Fruit fly (Drosophila melanogaster): ENCODE measurements around the gene CG42346.
"Not testable (repeated sequence)": the region's sequence is repeated elsewhere in the genome, so short reads cannot be mapped to it uniquely, and the experiment has no call there.

Gene CG42346

DNA sequence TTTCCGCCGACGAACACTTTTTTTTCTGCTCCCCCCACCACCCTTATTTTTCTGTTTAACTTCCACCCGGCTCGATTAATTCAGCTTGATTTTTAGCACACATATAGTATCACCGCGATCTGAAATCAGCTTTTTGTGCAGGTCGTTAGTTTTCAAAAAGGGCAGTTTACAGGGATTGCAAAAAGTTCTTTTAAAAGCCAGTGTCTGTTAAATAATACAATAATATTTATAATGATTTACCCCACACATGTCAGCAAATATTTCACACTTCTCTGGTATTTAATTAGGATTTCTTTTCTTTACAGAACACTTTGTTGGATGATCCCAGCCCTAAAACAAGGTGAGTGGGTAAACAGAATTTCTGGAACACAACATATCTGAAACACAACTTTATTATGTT lies at the start of gene CG42346:
CG42346 (plus strand) TSS at position 301 of the 400 bp plus-strand sequence.
- no peak for TF ChIP-seq ttk (optimal IDR thresholded peaks at IDR 0.05)
- TF ChIP-seq insv (optimal IDR thresholded peaks at IDR 0.05) = no peak
- no peak for TF ChIP-seq psq (optimal IDR thresholded peaks at IDR 0.05)
- TF ChIP-seq Sin3A (optimal IDR thresholded peaks at IDR 0.05) = no peak
- TF ChIP-seq Myc (optimal IDR thresholded peaks at IDR 0.05) = no peak
- TF ChIP-seq h (optimal IDR thresholded peaks at IDR 0.05) = no peak

dm6 chrX:22796073-22796472 lies 36.1 kb upstream of the CG42346 start:
- TF ChIP-seq h (optimal IDR thresholded peaks at IDR 0.05) (no peak), Myc (optimal IDR thresholded peaks at IDR 0.05) (no peak), ttk (optimal IDR thresholded peaks at IDR 0.05) (no peak), psq (optimal IDR thresholded peaks at IDR 0.05) (no peak), insv (optimal IDR thresholded peaks at IDR 0.05) (no peak)

DNA sequence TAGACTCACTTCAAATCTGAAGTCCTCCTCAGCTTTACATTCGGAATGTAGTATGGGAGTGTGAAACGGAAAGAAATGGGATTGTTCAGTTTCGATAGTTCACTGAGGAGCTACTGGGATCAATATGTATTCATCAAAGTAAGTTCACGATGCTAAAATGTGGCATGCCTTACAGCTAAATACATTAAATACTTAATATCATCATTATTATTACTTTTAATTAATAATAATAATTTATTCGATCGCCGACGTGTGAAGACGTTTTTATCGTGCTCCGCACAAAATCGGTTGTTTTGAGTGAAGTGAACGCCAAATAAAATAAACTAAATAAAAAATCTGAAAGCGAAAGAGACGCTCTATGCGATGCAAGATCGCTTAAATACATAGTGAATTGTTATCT lies 20.4 kb upstream of the CG42346 start, which contains the start of gene CG12446:
CG12446 (minus strand) TSS at position 101 of the 400 bp plus-strand sequence.
- not testable (repeated sequence) for TF ChIP-seq ttk, psq, h (optimal IDR thresholded peaks at IDR 0.05)

DNA sequence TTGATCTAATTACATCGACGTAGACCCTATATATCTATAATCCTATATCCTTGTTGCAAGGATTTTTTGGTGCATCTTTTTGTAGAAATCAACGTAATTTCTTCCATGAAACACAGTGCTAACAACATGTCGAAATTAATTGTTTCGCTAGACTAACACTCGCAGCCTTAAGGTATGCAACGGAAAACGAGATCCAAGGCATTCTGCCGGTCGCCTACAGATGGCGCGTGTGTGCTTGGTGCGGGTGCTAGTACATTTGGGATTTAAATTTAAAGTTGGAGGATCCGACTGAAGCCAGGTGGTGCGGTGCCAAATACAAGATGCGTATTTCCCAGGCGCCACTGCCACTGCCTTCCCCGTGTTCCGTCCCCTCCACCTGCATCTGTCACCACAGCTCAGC lies 7.5 kb upstream of the CG42346 start:
- TF ChIP-seq h (optimal IDR thresholded peaks at IDR 0.05) (no peak), Sin3A (optimal IDR thresholded peaks at IDR 0.05) (no peak), psq (optimal IDR thresholded peaks at IDR 0.05) (no peak), insv (optimal IDR thresholded peaks at IDR 0.05) (no peak), Myc (optimal IDR thresholded peaks at IDR 0.05) (no peak), ttk (optimal IDR thresholded peaks at IDR 0.05) (no peak)

dm6 chrX:22830509-22830908 lies 1.7 kb upstream of the CG42346 start:
- TF ChIP-seq psq (optimal IDR thresholded peaks at IDR 0.05) (no peak), insv (optimal IDR thresholded peaks at IDR 0.05) (no peak), Sin3A (optimal IDR thresholded peaks at IDR 0.05) (no peak), h (optimal IDR thresholded peaks at IDR 0.05) (no peak), Myc (optimal IDR thresholded peaks at IDR 0.05) (no peak), ttk (optimal IDR thresholded peaks at IDR 0.05) (no peak)

dm6 chrX:22833534-22833933 lies 1.3 kb downstream of the CG42346 start:
- TF ChIP-seq psq (optimal IDR thresholded peaks at IDR 0.05) (no peak), Myc (optimal IDR thresholded peaks at IDR 0.05) (no peak)

DNA sequence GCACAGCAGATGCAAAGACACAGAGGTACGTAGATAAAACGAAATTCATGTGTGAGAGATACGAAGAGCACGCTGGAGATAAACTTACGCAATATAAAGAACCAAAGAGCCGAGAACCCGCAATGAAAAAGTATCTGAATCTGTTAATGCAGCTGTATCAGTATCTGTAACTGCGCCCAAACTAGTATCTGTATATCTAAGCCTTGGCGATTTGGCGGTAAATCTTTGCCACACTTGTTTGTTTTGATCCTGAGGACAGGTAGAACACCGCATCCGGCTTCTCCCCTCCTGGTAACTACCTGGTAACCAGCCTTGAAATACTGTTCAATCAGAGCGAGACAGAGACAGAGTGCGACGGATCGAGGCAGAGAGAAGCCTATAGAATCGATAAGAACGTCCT lies 4.2 kb downstream of the CG42346 start:
- TF ChIP-seq Sin3A (optimal IDR thresholded peaks at IDR 0.05) (no peak), Myc (optimal IDR thresholded peaks at IDR 0.05) (no peak), h (optimal IDR thresholded peaks at IDR 0.05) (no peak), ttk (optimal IDR thresholded peaks at IDR 0.05) (no peak), insv (optimal IDR thresholded peaks at IDR 0.05) (no peak), psq (optimal IDR thresholded peaks at IDR 0.05) (no peak)

dm6 chrX:22837338-22837737 lies 5.1 kb downstream of the CG42346 start:
- no peak for TF ChIP-seq Myc (optimal IDR thresholded peaks at IDR 0.05)
- TF ChIP-seq h (optimal IDR thresholded peaks at IDR 0.05) = no peak
- TF ChIP-seq insv (optimal IDR thresholded peaks at IDR 0.05) = no peak
- no peak for TF ChIP-seq psq (optimal IDR thresholded peaks at IDR 0.05)
- no peak for TF ChIP-seq ttk (optimal IDR thresholded peaks at IDR 0.05)
- TF ChIP-seq Sin3A (optimal IDR thresholded peaks at IDR 0.05) = no peak

dm6 chrX:22838405-22838804 lies 6.2 kb downstream of the CG42346 start:
- TF ChIP-seq h (optimal IDR thresholded peaks at IDR 0.05) = no peak
- no peak for TF ChIP-seq Sin3A (optimal IDR thresholded peaks at IDR 0.05)
- TF ChIP-seq Myc (optimal IDR thresholded peaks at IDR 0.05) = no peak
- no peak for TF ChIP-seq insv (optimal IDR thresholded peaks at IDR 0.05)
- TF ChIP-seq ttk (optimal IDR thresholded peaks at IDR 0.05) = no peak
- no peak for TF ChIP-seq psq (optimal IDR thresholded peaks at IDR 0.05)

- TF ChIP-seq h (optimal IDR thresholded peaks at IDR 0.05) (no peak), ttk (optimal IDR thresholded peaks at IDR 0.05) (no peak), psq (optimal IDR thresholded peaks at IDR 0.05) (no peak), Myc (optimal IDR thresholded peaks at IDR 0.05) (no peak), Sin3A (optimal IDR thresholded peaks at IDR 0.05) (no peak), insv (optimal IDR thresholded peaks at IDR 0.05) (no peak)
Measured at dm6 chrX:22846393-22846792, 14.2 kb downstream of the CG42346 start.

DNA sequence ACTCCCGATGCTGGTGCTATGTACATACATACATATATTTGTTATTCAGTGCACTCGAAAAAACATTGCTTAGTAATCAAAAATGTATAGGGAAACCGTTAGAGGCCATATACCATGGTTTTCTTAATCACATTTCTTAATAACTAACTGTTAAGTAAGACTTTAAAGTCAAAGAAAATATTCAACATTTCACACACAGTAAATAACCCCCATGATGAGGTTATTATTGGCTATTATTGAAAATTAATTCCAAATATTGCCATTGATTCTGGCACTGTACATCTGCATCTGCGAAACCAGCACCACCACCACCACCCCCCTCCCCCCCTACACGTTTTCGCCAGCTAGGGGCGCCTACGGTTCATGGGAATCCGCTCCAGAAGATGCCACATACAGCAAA lies 15.0 kb downstream of the CG42346 start:
- TF ChIP-seq Myc (optimal IDR thresholded peaks at IDR 0.05) = no peak
- no peak for TF ChIP-seq psq (optimal IDR thresholded peaks at IDR 0.05)
- no peak for TF ChIP-seq insv (optimal IDR thresholded peaks at IDR 0.05)
- TF ChIP-seq h (optimal IDR thresholded peaks at IDR 0.05) = no peak
- no peak for TF ChIP-seq ttk (optimal IDR thresholded peaks at IDR 0.05)
- no peak for TF ChIP-seq Sin3A (optimal IDR thresholded peaks at IDR 0.05)

DNA sequence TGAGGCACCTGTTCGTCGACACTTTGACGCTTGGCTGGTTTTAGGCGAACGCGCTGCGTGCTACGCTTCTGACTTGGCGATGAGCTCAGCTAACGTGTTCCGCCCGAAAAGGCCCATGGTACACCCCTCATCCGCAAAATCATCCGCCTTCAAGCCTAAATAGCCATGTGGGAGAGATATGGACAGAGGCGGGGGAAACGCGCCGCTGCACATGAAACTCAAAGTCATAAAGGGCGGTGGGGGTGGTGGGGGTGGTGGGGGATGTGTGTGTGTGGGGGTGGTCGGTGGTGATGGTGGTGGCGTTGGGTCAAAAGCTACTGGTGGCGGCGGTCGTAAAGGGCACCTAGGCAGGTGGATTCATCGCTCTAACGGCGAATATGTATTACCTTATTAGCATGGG lies 19.1 kb downstream of the CG42346 start:
- TF ChIP-seq ttk (optimal IDR thresholded peaks at IDR 0.05) = no peak
- no peak for TF ChIP-seq Myc (optimal IDR thresholded peaks at IDR 0.05)
- no peak for TF ChIP-seq insv (optimal IDR thresholded peaks at IDR 0.05)
- no peak for TF ChIP-seq h (optimal IDR thresholded peaks at IDR 0.05)
- TF ChIP-seq psq (optimal IDR thresholded peaks at IDR 0.05) = no peak
- TF ChIP-seq Sin3A (optimal IDR thresholded peaks at IDR 0.05) = no peak

DNA sequence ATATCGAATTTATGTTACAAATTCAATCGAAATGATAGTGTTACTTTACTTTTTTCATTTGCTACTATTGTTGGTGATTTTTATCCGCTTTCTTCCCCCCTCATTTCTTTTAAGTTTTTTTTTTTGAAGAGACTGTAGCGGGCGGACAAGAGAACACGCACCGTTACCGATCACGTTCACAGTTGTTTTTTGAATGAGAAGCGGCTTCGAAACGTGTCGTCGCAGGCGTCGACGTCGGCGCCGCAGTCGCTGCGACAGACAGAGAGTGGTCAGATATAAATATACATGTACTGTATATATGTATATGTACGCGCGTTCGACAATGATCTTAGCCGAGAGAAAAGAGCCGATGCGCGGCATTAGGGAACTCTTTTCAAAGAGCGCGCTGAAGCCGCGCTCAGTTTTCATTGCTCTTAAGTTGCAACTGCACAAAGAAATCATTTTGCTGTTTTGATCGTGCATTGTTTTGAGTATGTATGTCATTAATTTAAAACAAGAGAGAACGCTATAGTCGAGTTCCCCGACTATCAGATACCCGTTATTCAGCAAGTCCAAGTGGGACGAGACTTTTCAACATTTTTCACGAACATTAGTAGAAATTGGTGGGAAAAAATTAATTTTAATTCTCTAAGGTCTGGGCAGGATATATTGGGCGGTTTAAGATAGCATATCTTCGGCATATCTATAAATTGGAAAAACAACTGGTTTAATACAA lies 23.0 kb downstream of the CG42346 start, which contains the start of gene fog:
fog (minus strand) TSS at position 201 of the 715 bp plus-strand sequence.
- TF ChIP-seq insv (optimal IDR thresholded peaks at IDR 0.05) (no peak), psq (optimal IDR thresholded peaks at IDR 0.05) (no peak), Sin3A (optimal IDR thresholded peaks at IDR 0.05) (no peak), h (optimal IDR thresholded peaks at IDR 0.05) (no peak)
